Fruit fly (Drosophila melanogaster): ENCODE data around the gene lds.
A peak's percentile ranks its signal among the peaks of the same experiment; 100 is the strongest.

Gene lds

DNA sequence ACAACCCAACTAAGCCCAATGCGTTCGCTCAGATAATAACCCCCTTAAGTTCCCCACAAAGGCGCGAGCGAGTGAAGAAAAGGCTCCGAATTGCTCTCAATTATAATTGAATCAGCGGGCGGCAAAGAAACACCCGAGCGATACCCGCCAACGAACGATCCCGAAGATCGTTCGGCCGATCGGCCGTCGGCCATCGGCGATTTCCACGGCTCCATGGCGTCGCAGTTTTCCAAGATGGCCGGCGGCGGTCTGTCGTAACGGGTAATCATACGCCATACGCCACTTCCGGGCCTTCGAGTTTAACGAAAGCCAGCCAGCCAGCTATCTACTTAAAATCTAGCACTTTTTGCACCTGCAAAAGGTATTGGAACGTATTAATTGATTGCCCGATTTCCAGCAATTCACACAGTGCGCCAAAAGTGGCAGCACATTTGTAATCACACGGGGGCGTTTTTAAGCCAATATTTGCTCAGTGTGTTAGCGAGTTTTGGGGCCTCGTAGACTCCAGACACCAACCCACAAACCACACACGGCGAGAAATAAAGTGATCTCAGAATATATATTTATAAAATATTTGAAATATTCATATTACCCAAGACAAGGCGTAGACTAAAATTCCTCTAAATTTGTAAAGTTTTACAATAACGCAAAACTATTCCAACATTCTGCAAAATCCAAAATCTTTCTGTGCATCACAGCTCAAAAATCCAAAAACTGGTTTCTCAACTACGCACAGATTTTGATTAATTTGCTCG, 27.8 kb upstream of the lds start (continued):
- TF ChIP-seq Fer3 (tag; optimal IDR thresholded peaks at IDR 0.05) (peak; percentile 37), CG16863 (GFP tag; optimal IDR thresholded peaks at IDR 0.05) (no peak), Rfx (GFP tag; IDR thresholded peaks at IDR 0.05) (peak; percentile 88), CG18764 (GFP tag; optimal IDR thresholded peaks at IDR 0.05) (no peak), twi (tag; optimal IDR thresholded peaks at IDR 0.05) (no peak), fu2 (GFP tag; optimal IDR thresholded peaks at IDR 0.05) (no peak), CG17568 (GFP tag; optimal IDR thresholded peaks at IDR 0.05) (no peak), gem (tag; optimal IDR thresholded peaks at IDR 0.05) (peak; percentile 54), CG14710 (tag; optimal IDR thresholded peaks at IDR 0.05) (no peak), E2f1 (GFP tag; IDR thresholded peaks at IDR 0.05) (peak; percentile 32; the same call in 1 of the 2 replicates), CG12942 (GFP tag; optimal IDR thresholded peaks at IDR 0.05) (no peak), esg (GFP tag; conservative IDR thresholded peaks at IDR 0.05) (peak; percentile 15; the same call in 1 of the 2 replicates), CG9932 (GFP tag; IDR thresholded peaks at IDR 0.05) (peak; percentile 76), psq (GFP tag; optimal IDR thresholded peaks at IDR 0.05) (no peak), Sry-β (GFP tag; optimal IDR thresholded peaks at IDR 0.05) (no peak), CG4617 (GFP tag; optimal IDR thresholded peaks at IDR 0.05; ENCODE audit: borderline replicate concordance) (no peak), Drgx (GFP tag; IDR thresholded peaks at IDR 0.05) (peak; percentile 82), CG13894 (tag; optimal IDR thresholded peaks at IDR 0.05) (peak; percentile 85), Vsx1 (GFP tag; optimal IDR thresholded peaks at IDR 0.05) (peak; percentile 38), dysf (GFP tag; IDR thresholded peaks at IDR 0.05) (peak; percentile 77), CG9876 (GFP tag; optimal IDR thresholded peaks at IDR 0.05) (no peak), slou (GFP tag; optimal IDR thresholded peaks at IDR 0.05) (no peak), CG5180 (GFP tag; optimal IDR thresholded peaks at IDR 0.05) (no peak), crol (GFP tag; IDR thresholded peaks at IDR 0.05) (no peak), Adf1 (GFP tag; IDR thresholded peaks at IDR 0.05) (no peak; the same call in 1 of the 2 replicates), crp (GFP tag; optimal IDR thresholded peaks at IDR 0.05) (no peak), luna (GFP tag; optimal IDR thresholded peaks at IDR 0.05) (no peak), Fer2 (tag; optimal IDR thresholded peaks at IDR 0.05) (no peak), CG16813 (GFP tag; IDR thresholded peaks at IDR 0.05; ENCODE audit: partially characterized antibody) (no peak), Rx (GFP tag; IDR thresholded peaks at IDR 0.05) (no peak), CG13123 (GFP tag; optimal IDR thresholded peaks at IDR 0.05) (no peak), pzg (GFP tag; optimal IDR thresholded peaks at IDR 0.05) (no peak), CG8478 (optimal IDR thresholded peaks at IDR 0.05) (no peak), maf-S (GFP tag; optimal IDR thresholded peaks at IDR 0.05) (no peak), bigmax (GFP tag; optimal IDR thresholded peaks at IDR 0.05) (no peak), ind (GFP tag; optimal IDR thresholded peaks at IDR 0.05) (peak; percentile 49), Hr78 (GFP tag; optimal IDR thresholded peaks at IDR 0.05) (no peak), wor (GFP tag; IDR thresholded peaks at IDR 0.05) (no peak), CG12744 (GFP tag; optimal IDR thresholded peaks at IDR 0.05) (no peak)

- TF ChIP-seq CG18476 (GFP tag; optimal IDR thresholded peaks at IDR 0.05) = no peak
- no peak for TF ChIP-seq vnd (GFP tag; IDR thresholded peaks at IDR 0.05; ENCODE audit: partially characterized antibody)
- TF ChIP-seq Pdp1 (GFP tag; optimal IDR thresholded peaks at IDR 0.05) = peak in 1 of 2 experiments; percentile 1
- TF ChIP-seq Lpt (GFP tag; optimal IDR thresholded peaks at IDR 0.05) = no peak
- no peak for TF ChIP-seq CG3065 (GFP tag; optimal IDR thresholded peaks at IDR 0.05)
- TF ChIP-seq Med (GFP tag) = peak; percentile 7
- TF ChIP-seq lilli (GFP tag; optimal IDR thresholded peaks at IDR 0.05) = no peak
- TF ChIP-seq CG12659 (GFP tag; optimal IDR thresholded peaks at IDR 0.05) = no peak
- no peak for TF ChIP-seq Trl (optimal IDR thresholded peaks at IDR 0.05)
- TF ChIP-seq Trl (GFP tag; optimal IDR thresholded peaks at IDR 0.05) = no peak
Observed at dm6 chr3R:7894586-7894985, 25.6 kb upstream of the lds start.

Measured in whole organism, embryonic.